Worm (Caenorhabditis elegans) whole organism, L2 larva: Measurements from ENCODE around the gene T05C12.15.

ENCODE experiments used
- ceh-82 ChIP-seq: fragments of 150-350 bp; optimal IDR thresholded peaks from 2 replicates; lab custom pipeline; 2014; ENCODE audit warnings: missing biosample characterization, missing genetic modification characterization
- nhr-11 ChIP-seq: fragments of 150-350 bp; optimal IDR thresholded peaks from 2 replicates; lab custom pipeline; 2014; ENCODE audit warnings: missing biosample characterization, missing genetic modification characterization

DNA sequence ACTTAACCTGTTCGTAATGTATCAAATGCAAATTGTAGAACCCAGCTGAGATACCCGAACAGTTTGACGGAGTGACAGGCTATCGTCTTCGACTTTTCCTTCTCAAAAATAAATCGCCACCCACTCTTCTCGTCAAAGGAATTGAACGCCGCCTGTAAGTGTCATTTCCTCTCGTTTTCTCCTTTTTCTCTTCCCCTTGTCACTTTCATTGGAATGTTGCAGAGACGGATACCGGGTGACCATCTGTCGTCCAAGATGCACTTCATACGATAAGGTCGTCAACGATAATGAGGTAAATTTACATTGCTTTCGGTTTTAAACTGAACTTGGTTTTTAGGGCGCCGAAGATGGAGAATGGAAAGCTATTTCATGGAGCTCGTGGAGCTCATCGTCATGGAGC is 30.4 kb downstream of the T05C12.15 start:
- TF ChIP-seq nhr-11 (no peak), ceh-82 (tag; lab: Kevin White, UChicago) (no peak)
